Worm (Caenorhabditis elegans) whole organism, late embryonic: ENCODE data around the gene C31H1.1.

Experiments used
- ceh-9 ChIP-seq: sonication (generic microtip); optimal IDR thresholded peaks from 2 replicates; lab custom pipeline; 2016; ENCODE audit warnings: mild to moderate bottlenecking, missing genetic modification characterization, inconsistent platforms, missing compliant biosample characterization
- fkh-10 ChIP-seq: fragments of 150-350 bp; optimal IDR thresholded peaks from 2 replicates; lab custom pipeline; 2014; ENCODE audit warnings: missing biosample characterization, missing genetic modification reagents, missing genetic modification characterization
- hlh-15 ChIP-seq: sonication (generic microtip); optimal IDR thresholded peaks from 2 replicates; lab custom pipeline; 2016; ENCODE audit warnings: missing genetic modification characterization, missing compliant biosample characterization
- mec-3 ChIP-seq: sonication (generic microtip); optimal IDR thresholded peaks from 2 replicates; lab custom pipeline; 2016; ENCODE audit warnings: borderline replicate concordance, missing genetic modification characterization, missing compliant biosample characterization
- rnt-1 ChIP-seq: sonication (generic microtip); optimal IDR thresholded peaks from 2 replicates; lab custom pipeline; 2016; ENCODE audit warnings: missing genetic modification characterization, missing compliant biosample characterization
- unc-42 ChIP-seq: sonication (generic microtip); optimal IDR thresholded peaks from 2 replicates; lab custom pipeline; 2016; ENCODE audit warnings: missing genotype, missing genetic modification characterization, missing compliant biosample characterization

- TF ChIP-seq fkh-10 (no peak), hlh-15 (tag; lab: Kevin White, UChicago) (no peak), ceh-9 (tag; lab: Kevin White, UChicago) (no peak), mec-3 (tag; lab: Kevin White, UChicago) (no peak), unc-42 (no peak), rnt-1 (no peak)
Measured at ce11 chrIV:5824493-5824892, 27.2 kb downstream of the C31H1.1 start, which contains the start of gene egal-1.
